Fruit fly (Drosophila melanogaster): ENCODE data around the gene 140up.

The 140up gene

DNA sequence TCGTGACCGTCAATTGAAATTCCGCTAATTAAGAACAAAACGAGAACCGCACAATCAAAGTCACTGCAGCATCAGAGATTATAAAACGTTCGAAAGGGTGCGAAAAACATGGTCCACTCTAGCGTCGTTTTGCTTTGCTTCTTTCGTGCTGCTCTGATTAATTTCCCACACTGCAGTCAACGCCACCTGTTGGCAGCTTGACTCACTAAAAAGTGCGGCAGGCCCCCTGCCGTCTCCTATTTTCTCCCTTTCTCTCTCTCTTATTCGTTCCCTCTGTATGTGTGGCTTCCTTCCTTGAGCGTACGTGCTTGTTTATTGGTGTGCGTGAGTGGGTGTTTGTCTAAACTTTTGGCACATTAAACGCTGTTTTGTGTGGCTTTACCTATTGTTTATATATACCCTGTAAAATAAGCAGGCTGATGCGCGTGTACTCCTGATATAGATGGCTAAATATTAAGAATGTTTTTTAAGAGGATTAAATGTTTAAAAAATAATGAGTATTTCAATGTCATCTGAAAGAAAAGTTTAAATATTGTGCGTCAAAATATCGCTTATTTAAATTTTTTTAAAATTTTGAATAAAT is 26.7 kb downstream of the 140up start (continued):
- peak; percentile 92 for TF ChIP-seq CTCF (GFP tag; optimal IDR thresholded peaks at IDR 0.05)
- TF ChIP-seq CG3847 (GFP tag; IDR thresholded peaks at IDR 0.05), result no peak
- TF ChIP-seq ac (GFP tag; optimal IDR thresholded peaks at IDR 0.05), result no peak
- no peak for TF ChIP-seq CG4360 (GFP tag; IDR thresholded peaks at IDR 0.05)
- TF ChIP-seq CG10209 (GFP tag; optimal IDR thresholded peaks at IDR 0.05), result no peak
- TF ChIP-seq Usf (GFP tag; optimal IDR thresholded peaks at IDR 0.05), result no peak
- no peak for TF ChIP-seq Nf-YC (tag; optimal IDR thresholded peaks at IDR 0.05)
- 0 out of 3 replicates have a peak, but pooled peaks have one; percentile 27 for TF ChIP-seq CG11093 (GFP tag; IDR thresholded peaks at IDR 0.05)
- no peak for TF ChIP-seq CG13424 (tag; optimal IDR thresholded peaks at IDR 0.05)
- no peak for TF ChIP-seq zen (tag; optimal IDR thresholded peaks at IDR 0.05)
- no peak for TF ChIP-seq CG4404 (GFP tag; IDR thresholded peaks at IDR 0.05)
- no peak for TF ChIP-seq prd (optimal IDR thresholded peaks at IDR 0.05)
- no peak for TF ChIP-seq prd (GFP tag; IDR thresholded peaks at IDR 0.05)
- 0 out of 3 replicates have a peak, but pooled peaks have one; percentile 64 for TF ChIP-seq CG2199 (GFP tag; IDR thresholded peaks at IDR 0.05)
- peak; percentile 10 for TF ChIP-seq Atf-2 (GFP tag; optimal IDR thresholded peaks at IDR 0.05)
- TF ChIP-seq gcm2 (GFP tag; optimal IDR thresholded peaks at IDR 0.05), result no peak
- no peak for TF ChIP-seq CG10321 (GFP tag; IDR thresholded peaks at IDR 0.05)
- no peak for TF ChIP-seq B-H2 (GFP tag; optimal IDR thresholded peaks at IDR 0.05)
- TF ChIP-seq CG3726 (GFP tag; IDR thresholded peaks at IDR 0.05), result no peak
- TF ChIP-seq Camta (GFP tag; optimal IDR thresholded peaks at IDR 0.05), result no peak
- TF ChIP-seq dysf (GFP tag; IDR thresholded peaks at IDR 0.05), result peak; percentile 5; the same call in 1 of the 3 replicates
- no peak for TF ChIP-seq Xrp1 (GFP tag; IDR thresholded peaks at IDR 0.05)
- peak; percentile 51 for TF ChIP-seq abd-A (tag; optimal IDR thresholded peaks at IDR 0.05)
- no peak for TF ChIP-seq ash1 (GFP tag; optimal IDR thresholded peaks at IDR 0.05)
- no peak for TF ChIP-seq CG8290 (GFP tag; optimal IDR thresholded peaks at IDR 0.05)
- no peak for TF ChIP-seq CG8290 (tag; optimal IDR thresholded peaks at IDR 0.05)
- TF ChIP-seq CG30020 (tag; optimal IDR thresholded peaks at IDR 0.05), result no peak
- TF ChIP-seq knrl (GFP tag; IDR thresholded peaks at IDR 0.05; ENCODE audit: partially characterized antibody), result no peak
- no peak for TF ChIP-seq vfl (GFP tag; optimal IDR thresholded peaks at IDR 0.05)
- TF ChIP-seq corto (GFP tag; optimal IDR thresholded peaks at IDR 0.05), result no peak
- no peak for TF ChIP-seq dmrt11E (tag; optimal IDR thresholded peaks at IDR 0.05)
- TF ChIP-seq pb (GFP tag; optimal IDR thresholded peaks at IDR 0.05), result peak; percentile 14
- TF ChIP-seq caup (GFP tag; optimal IDR thresholded peaks at IDR 0.05; ENCODE audit: severe bottlenecking), result no peak
- no peak for TF ChIP-seq Adf1 (GFP tag; IDR thresholded peaks at IDR 0.05)
- no peak for TF ChIP-seq org-1 (GFP tag; optimal IDR thresholded peaks at IDR 0.05)
- TF ChIP-seq sim (GFP tag; IDR thresholded peaks at IDR 0.05), result no peak
- TF ChIP-seq CG5180 (GFP tag; optimal IDR thresholded peaks at IDR 0.05), result no peak
- no peak for TF ChIP-seq CG12299 (tag; optimal IDR thresholded peaks at IDR 0.05)
- no peak for TF ChIP-seq CG15479 (GFP tag; optimal IDR thresholded peaks at IDR 0.05)
- no peak for TF ChIP-seq Taf1 (GFP tag; IDR thresholded peaks at IDR 0.05)
- TF ChIP-seq CG8924 (tag; optimal IDR thresholded peaks at IDR 0.05), result peak; percentile 38
- TF ChIP-seq vnd (GFP tag; IDR thresholded peaks at IDR 0.05; ENCODE audit: partially characterized antibody), result no peak
- no peak for TF ChIP-seq usp (GFP tag; optimal IDR thresholded peaks at IDR 0.05)
- TF ChIP-seq btn (GFP tag; optimal IDR thresholded peaks at IDR 0.05), result no peak
- TF ChIP-seq phol (tag; optimal IDR thresholded peaks at IDR 0.05), result no peak
- TF ChIP-seq mam (GFP tag; optimal IDR thresholded peaks at IDR 0.05), result no peak
- no peak for TF ChIP-seq CG8281 (tag; optimal IDR thresholded peaks at IDR 0.05)
- TF ChIP-seq ranshi (GFP tag; IDR thresholded peaks at IDR 0.05), result no peak
- no peak for TF ChIP-seq CG9609 (GFP tag; optimal IDR thresholded peaks at IDR 0.05)
- TF ChIP-seq CG17385 (GFP tag; optimal IDR thresholded peaks at IDR 0.05), result no peak
- no peak for TF ChIP-seq Dek (tag; optimal IDR thresholded peaks at IDR 0.05)
- no peak for TF ChIP-seq HLHmδ (GFP tag; optimal IDR thresholded peaks at IDR 0.05)

Data from whole organism, embryonic.